Fruit fly (Drosophila melanogaster): ENCODE results near the gene CG10713.
A peak's percentile ranks its signal among the peaks of the same experiment; 100 is the strongest.

Gene CG10713

DNA sequence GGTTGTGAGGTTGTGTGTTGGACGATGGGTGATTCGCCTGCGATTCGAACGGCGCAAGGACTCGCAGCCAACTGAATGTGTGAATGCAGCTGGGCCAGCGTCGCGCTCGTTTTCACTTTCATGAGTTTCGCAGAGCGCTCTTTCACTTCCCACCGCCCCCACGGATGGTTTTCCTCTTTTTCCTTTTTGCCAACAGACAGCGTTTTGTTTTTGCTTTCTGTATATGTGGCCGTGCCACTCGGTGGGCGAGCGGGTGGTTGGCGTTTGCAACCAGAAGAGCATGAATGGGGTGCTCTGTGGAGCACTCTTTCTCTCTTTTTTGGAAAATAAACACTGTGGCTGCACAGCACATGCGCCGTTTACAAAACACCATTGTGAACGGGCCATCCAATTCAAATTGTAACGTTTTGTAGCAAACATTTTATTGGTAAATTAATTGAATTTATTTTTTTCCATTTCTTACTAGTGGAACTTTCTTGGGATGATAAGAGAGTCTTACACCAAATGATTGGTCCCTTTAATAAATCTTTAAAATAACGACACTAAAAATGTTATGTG lies at the start of gene CG10713 (continued):
- TF ChIP-seq vvl (GFP tag; IDR thresholded peaks at IDR 0.05): peak; percentile 29; the same call in 1 of the 2 replicates
- no peak for TF ChIP-seq tin (GFP tag; optimal IDR thresholded peaks at IDR 0.05)
- TF ChIP-seq Deaf1 (tag; optimal IDR thresholded peaks at IDR 0.05): peak; percentile 46
- no peak for TF ChIP-seq CG7987 (GFP tag; optimal IDR thresholded peaks at IDR 0.05)
- TF ChIP-seq Gug (GFP tag; IDR thresholded peaks at IDR 0.05): no peak
- TF ChIP-seq fu2 (GFP tag; optimal IDR thresholded peaks at IDR 0.05): no peak
- TF ChIP-seq luna (GFP tag; optimal IDR thresholded peaks at IDR 0.05): no peak
- TF ChIP-seq gcm2 (GFP tag; optimal IDR thresholded peaks at IDR 0.05): no peak
- 0 out of 4 replicates have a peak, but pooled peaks have one; percentile 52 for TF ChIP-seq chinmo (GFP tag; IDR thresholded peaks at IDR 0.05; ENCODE audit: partially characterized antibody)
- peak; percentile 57 for TF ChIP-seq Med (GFP tag)
- no peak for TF ChIP-seq aop (GFP tag; IDR thresholded peaks at IDR 0.05)
- peak; percentile 89 for TF ChIP-seq CG3163 (GFP tag; optimal IDR thresholded peaks at IDR 0.05)
- TF ChIP-seq HLH3B (GFP tag; IDR thresholded peaks at IDR 0.05): peak; percentile 18; the same call in 1 of the 2 replicates
- TF ChIP-seq sr (GFP tag; IDR thresholded peaks at IDR 0.05): 0 out of 3 replicates have a peak, but pooled peaks have one; percentile 52
- TF ChIP-seq gsb (GFP tag; IDR thresholded peaks at IDR 0.05): no peak
- no peak for TF ChIP-seq CG7786 (GFP tag; optimal IDR thresholded peaks at IDR 0.05)
- no peak for TF ChIP-seq NC2β (GFP tag; optimal IDR thresholded peaks at IDR 0.05)

DNA sequence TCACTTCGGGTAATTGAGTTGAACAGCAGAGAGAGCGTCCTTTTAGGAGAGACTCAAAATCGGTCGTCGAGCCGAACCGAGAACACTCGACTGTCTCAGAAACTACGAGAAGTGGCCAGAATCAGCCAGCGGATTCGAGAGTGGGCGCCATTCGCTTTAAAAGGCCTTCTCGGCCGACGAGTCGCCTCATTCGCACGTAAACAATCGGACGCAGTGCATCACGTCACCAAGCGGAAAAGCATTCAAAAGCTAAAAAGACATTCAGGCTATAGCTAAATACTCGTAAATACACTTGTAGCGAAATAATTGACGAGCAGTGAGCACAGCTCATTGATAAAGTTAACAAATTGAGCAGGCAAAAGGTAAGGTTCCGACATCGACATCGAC lies 45.2 kb upstream of the CG10713 start:
- TF ChIP-seq Hr51 (GFP tag; optimal IDR thresholded peaks at IDR 0.05) (no peak), grn (GFP tag; optimal IDR thresholded peaks at IDR 0.05) (no peak), CG8281 (tag; optimal IDR thresholded peaks at IDR 0.05) (no peak), CG10366 (GFP tag; IDR thresholded peaks at IDR 0.05) (no peak), CG12769 (tag; optimal IDR thresholded peaks at IDR 0.05) (peak; percentile 9), Nf-YC (tag; optimal IDR thresholded peaks at IDR 0.05) (no peak), CG11456 (GFP tag; IDR thresholded peaks at IDR 0.05) (no peak), CG33557 (GFP tag; optimal IDR thresholded peaks at IDR 0.05) (no peak), gcm2 (GFP tag; optimal IDR thresholded peaks at IDR 0.05) (no peak), Chrac-16 (GFP tag; optimal IDR thresholded peaks at IDR 0.05) (no peak), pros (GFP tag; optimal IDR thresholded peaks at IDR 0.05) (no peak), Hr78 (GFP tag; optimal IDR thresholded peaks at IDR 0.05) (no peak), CG17802 (tag; optimal IDR thresholded peaks at IDR 0.05) (no peak), Dip2 (GFP tag; IDR thresholded peaks at IDR 0.05) (no peak), slp2 (GFP tag; optimal IDR thresholded peaks at IDR 0.05) (no peak), rib (GFP tag; IDR thresholded peaks at IDR 0.05) (peak; percentile 72; the same call in 1 of the 2 replicates), CG32772 (GFP tag; IDR thresholded peaks at IDR 0.05) (no peak), chinmo (GFP tag; IDR thresholded peaks at IDR 0.05; ENCODE audit: partially characterized antibody) (peak; percentile 84; the same call in 1 of the 4 replicates), exex (tag; optimal IDR thresholded peaks at IDR 0.05) (no peak), mam (GFP tag; optimal IDR thresholded peaks at IDR 0.05) (no peak), CG7839 (tag; optimal IDR thresholded peaks at IDR 0.05) (no peak), lilli (GFP tag; optimal IDR thresholded peaks at IDR 0.05) (no peak), CG6813 (GFP tag; optimal IDR thresholded peaks at IDR 0.05) (no peak), mirr (GFP tag; optimal IDR thresholded peaks at IDR 0.05) (peak; percentile 28), z (GFP tag; IDR thresholded peaks at IDR 0.05) (no peak), Ptx1 (GFP tag; IDR thresholded peaks at IDR 0.05) (no peak), hbn (GFP tag; IDR thresholded peaks at IDR 0.05; ENCODE audit: partially characterized antibody) (0 out of 2 replicates have a peak, but pooled peaks have one; percentile 23), sr (GFP tag; IDR thresholded peaks at IDR 0.05) (peak; percentile 14; the same call in 1 of the 3 replicates), CG13894 (tag; optimal IDR thresholded peaks at IDR 0.05) (peak; percentile 10), CG11560 (tag; IDR thresholded peaks at IDR 0.05) (no peak), CG10267 (tag; optimal IDR thresholded peaks at IDR 0.05) (no peak), CG31388 (GFP tag; optimal IDR thresholded peaks at IDR 0.05) (no peak), CG34224 (GFP tag; IDR thresholded peaks at IDR 0.05; ENCODE audit: partially characterized antibody) (peak; percentile 41; the same call in 2 of the 3 replicates), Drgx (GFP tag; IDR thresholded peaks at IDR 0.05) (0 out of 2 replicates have a peak, but pooled peaks have one; percentile 6)
